Worm (Caenorhabditis elegans) whole organism, L2 larva: ENCODE data around the gene C54F6.19.

Experiments used
- alr-1 ChIP-seq: fragments of 150-350 bp; optimal IDR thresholded peaks from 2 replicates; lab custom pipeline; 2014; ENCODE audit warnings: missing biosample characterization, missing genetic modification characterization
- aly-2 ChIP-seq: fragments of 150-350 bp; optimal IDR thresholded peaks from 2 replicates; lab custom pipeline; 2014; ENCODE audit warnings: missing biosample characterization, missing genetic modification characterization
- ama-1 ChIP-seq: fragments of 150-350 bp; optimal IDR thresholded peaks from 2 replicates; lab custom pipeline; 2018; ENCODE audit warnings: inconsistent platforms
- ceh-82 ChIP-seq: fragments of 150-350 bp; optimal IDR thresholded peaks from 2 replicates; lab custom pipeline; 2014; ENCODE audit warnings: missing biosample characterization, missing genetic modification characterization
- egl-27 ChIP-seq: sonication (generic microtip); optimal IDR thresholded peaks from 3 replicates; lab custom pipeline; 2017; ENCODE audit warnings: missing biosample characterization, missing genetic modification reagents, missing genetic modification characterization
- elt-3 ChIP-seq: sonication (generic microtip); optimal IDR thresholded peaks from 2 replicates; lab custom pipeline; 2017; ENCODE audit warnings: missing biosample characterization, missing genetic modification characterization
- gmeb-1 ChIP-seq: fragments of 150-350 bp; optimal IDR thresholded peaks from 2 replicates; lab custom pipeline; 2014; ENCODE audit warnings: missing biosample characterization, missing genetic modification characterization
- mab-5 ChIP-seq: fragments of 150-350 bp; optimal IDR thresholded peaks from 2 replicates; lab custom pipeline; 2014; ENCODE audit warnings: missing biosample characterization, missing genetic modification characterization
- nhr-11 ChIP-seq: fragments of 150-350 bp; optimal IDR thresholded peaks from 2 replicates; lab custom pipeline; 2014; ENCODE audit warnings: missing biosample characterization, missing genetic modification characterization
- nhr-12 ChIP-seq: fragments of 150-350 bp; optimal IDR thresholded peaks from 2 replicates; lab custom pipeline; 2014; ENCODE audit warnings: missing biosample characterization, missing genetic modification characterization
- nhr-129 ChIP-seq: fragments of 150-350 bp; optimal IDR thresholded peaks from 2 replicates; lab custom pipeline; 2014; ENCODE audit warnings: missing biosample characterization, missing genetic modification characterization
- unc-62 ChIP-seq: fragments of 150-350 bp; optimal IDR thresholded peaks from 2 replicates; lab custom pipeline; 2014; ENCODE audit warnings: missing biosample characterization, missing genetic modification reagents, missing genetic modification characterization
- ztf-11 ChIP-seq: sonication (generic microtip); optimal IDR thresholded peaks from 2 replicates; lab custom pipeline; 2017; ENCODE audit warnings: missing biosample characterization, missing genetic modification characterization
- ztf-4 ChIP-seq: fragments of 150-350 bp; optimal IDR thresholded peaks from 2 replicates; lab custom pipeline; 2014; ENCODE audit warnings: missing biosample characterization, missing genetic modification characterization

ce11 chrV:7595132-7595531 is 49.8 kb downstream of the C54F6.19 start:
- TF ChIP-seq nhr-11 (tag; lab: Kevin White, UChicago) (no peak), ceh-82 (no peak), aly-2 (no peak), nhr-129 (tag; lab: Kevin White, UChicago) (no peak), nhr-12 (tag; lab: Kevin White, UChicago) (no peak), ama-1 (lab: Kevin White, UChicago) (no peak), alr-1 (no peak), egl-27 (tag; lab: Kevin White, UChicago) (no peak), elt-3 (tag; lab: Kevin White, UChicago) (no peak), gmeb-1 (tag; lab: Kevin White, UChicago) (no peak), ztf-4 (no peak), unc-62 (GFP tag; lab: Kevin White, UChicago) (no peak), ztf-11 (tag; lab: Kevin White, UChicago) (no peak), mab-5 (tag; lab: Kevin White, UChicago) (no peak)
